Fruit fly (Drosophila melanogaster) whole organism, embryonic: ENCODE measurements around the gene CG10651.

Experiments
- Abd-B ChIP-seq: fragments of 200-800 bp; sonication (Bioruptor generic); optimal IDR thresholded peaks from 2 replicates; lab custom pipeline; 2018; ENCODE audit warnings: missing biosample characterization, mild to moderate bottlenecking, missing genetic modification characterization, moderate library complexity
- Atf3 ChIP-seq: fragments of 200-800 bp; sonication (Bioruptor generic); optimal IDR thresholded peaks from 3 replicates; lab custom pipeline; 2016; ENCODE audit warnings: missing biosample characterization, missing genetic modification characterization
- Bdp1 ChIP-seq: fragments of 200-800 bp; sonication (Bioruptor generic); optimal IDR thresholded peaks from 3 replicates; lab custom pipeline; 2016; ENCODE audit warnings: missing biosample characterization, missing genetic modification characterization
- BtbVII ChIP-seq: fragments of 200-800 bp; sonication (Bioruptor generic); optimal IDR thresholded peaks from 3 replicates; lab custom pipeline; 2017; ENCODE audit warnings: missing biosample characterization, mild to moderate bottlenecking, missing genetic modification characterization
- CG1024 ChIP-seq: fragments of 200-800 bp; sonication (Bioruptor generic); IDR thresholded peaks from 2 replicates; pipeline ENCODE4 v1.3.6; 2022; ENCODE audit warnings: missing biosample characterization, missing genetic modification characterization
- CG10462 ChIP-seq: fragments of 200-800 bp; sonication (Bioruptor generic); optimal IDR thresholded peaks from 2 replicates; lab custom pipeline; 2016; ENCODE audit warnings: missing biosample characterization, missing genetic modification characterization
- CG10565 ChIP-seq: fragments of 200-800 bp; sonication (Bioruptor generic); optimal IDR thresholded peaks from 3 replicates; lab custom pipeline; 2016; ENCODE audit warnings: missing biosample characterization, mild to moderate bottlenecking, missing genetic modification characterization
- CG11398 ChIP-seq: fragments of 200-800 bp; sonication (Bioruptor generic); optimal IDR thresholded peaks from 2 replicates; lab custom pipeline; 2016; ENCODE audit warnings: missing biosample characterization, missing genetic modification characterization
- CG11504 ChIP-seq: fragments of 200-800 bp; sonication (Bioruptor generic); optimal IDR thresholded peaks from 3 replicates; lab custom pipeline; 2019; ENCODE audit warnings: missing biosample characterization, mild to moderate bottlenecking, missing genetic modification characterization, moderate library complexity
- CG12769 ChIP-seq: fragments of 200-800 bp; sonication (Bioruptor generic); optimal IDR thresholded peaks from 2 replicates; lab custom pipeline; 2019; ENCODE audit warnings: missing biosample characterization, mild to moderate bottlenecking, missing genetic modification characterization, moderate library complexity
- CG13296 ChIP-seq: fragments of 200-800 bp; sonication (Bioruptor generic); optimal IDR thresholded peaks from 3 replicates; lab custom pipeline; 2018; ENCODE audit warnings: missing biosample characterization, mild to moderate bottlenecking, missing genetic modification characterization
- CG13624 ChIP-seq: fragments of 200-800 bp; sonication (Bioruptor generic); optimal IDR thresholded peaks from 2 replicates; lab custom pipeline; 2016; ENCODE audit warnings: missing biosample characterization, missing genetic modification characterization
- CG14710 ChIP-seq: fragments of 200-800 bp; sonication (Bioruptor generic); optimal IDR thresholded peaks from 3 replicates; lab custom pipeline; 2019; ENCODE audit warnings: missing biosample characterization, mild to moderate bottlenecking, missing genetic modification characterization, moderate library complexity
- CG17385 ChIP-seq: fragments of 200-800 bp; sonication (Bioruptor generic); optimal IDR thresholded peaks from 3 replicates; lab custom pipeline; 2018; ENCODE audit warnings: missing biosample characterization, mild to moderate bottlenecking, missing genetic modification characterization
- CG17802 ChIP-seq: fragments of 200-800 bp; sonication (Bioruptor generic); optimal IDR thresholded peaks from 2 replicates; lab custom pipeline; 2018; ENCODE audit warnings: missing biosample characterization, mild to moderate bottlenecking, missing genetic modification characterization, moderate library complexity
- CG2129 ChIP-seq: fragments of 200-800 bp; sonication (Bioruptor generic); IDR thresholded peaks from 2 replicates; pipeline ENCODE4 v1.3.6; 2022; ENCODE audit warnings: missing biosample characterization, missing genetic modification characterization; ENCODE audit not compliant: partially characterized antibody
- CG30020 ChIP-seq: fragments of 200-800 bp; optimal IDR thresholded peaks from 2 replicates; lab custom pipeline; 2019; ENCODE audit warnings: missing biosample characterization, mild to moderate bottlenecking, missing genetic modification characterization, moderate library complexity
- CG3163 ChIP-seq: fragments of 200-800 bp; sonication (Bioruptor generic); optimal IDR thresholded peaks from 3 replicates; lab custom pipeline; 2016; ENCODE audit warnings: missing biosample characterization, missing genetic modification characterization
- CG3407 ChIP-seq: fragments of 200-800 bp; sonication (Bioruptor generic); optimal IDR thresholded peaks from 2 replicates; lab custom pipeline; 2018; ENCODE audit warnings: missing biosample characterization, mild to moderate bottlenecking, missing genetic modification characterization
- CG5953 ChIP-seq: fragments of 200-800 bp; sonication (Bioruptor generic); IDR thresholded peaks from 2 replicates; pipeline ENCODE4 v1.3.6; 2022; ENCODE audit warnings: missing biosample characterization, missing genetic modification characterization
- CG6765 ChIP-seq: fragments of 200-800 bp; sonication (Bioruptor generic); optimal IDR thresholded peaks from 3 replicates; lab custom pipeline; 2017; ENCODE audit warnings: missing biosample characterization, mild to moderate bottlenecking, missing genetic modification characterization
- CG8388 ChIP-seq: fragments of 200-800 bp; sonication (Bioruptor generic); optimal IDR thresholded peaks from 2 replicates; lab custom pipeline; 2019; ENCODE audit warnings: missing biosample characterization, mild to moderate bottlenecking, missing genetic modification characterization, moderate library complexity
- CG9817 ChIP-seq: fragments of 200-800 bp; sonication (Bioruptor generic); optimal IDR thresholded peaks from 2 replicates; lab custom pipeline; 2018; ENCODE audit warnings: missing biosample characterization, mild to moderate bottlenecking, missing genetic modification characterization, moderate library complexity
- D19A ChIP-seq: fragments of 200-800 bp; optimal IDR thresholded peaks from 3 replicates; lab custom pipeline; 2019; ENCODE audit warnings: missing biosample characterization, mild to moderate bottlenecking, missing genetic modification characterization, moderate library complexity
- Dad ChIP-seq: fragments of 200-800 bp; sonication (Bioruptor generic); optimal IDR thresholded peaks from 3 replicates; lab custom pipeline; 2016; ENCODE audit warnings: missing biosample characterization, missing genetic modification characterization
- HLH4C ChIP-seq: fragments of 200-800 bp; sonication (Bioruptor generic); IDR thresholded peaks from 3 replicates; pipeline ENCODE4 v1.3.6; 2022; ENCODE audit warnings: missing biosample characterization, missing genetic modification characterization; ENCODE audit not compliant: partially characterized antibody
- HLHmδ ChIP-seq: fragments of 200-800 bp; sonication (Bioruptor generic); optimal IDR thresholded peaks from 2 replicates; lab custom pipeline; 2018; ENCODE audit warnings: missing biosample characterization, mild to moderate bottlenecking, missing genetic modification characterization, moderate library complexity
- Hr51 ChIP-seq, 2 experiments: fragments of 200-800 bp; sonication (Bioruptor generic); optimal IDR thresholded peaks; 2 replicates in 1 of 2; 3 replicates in 1 of 2; lab custom pipeline; 2016 to 2018; ENCODE audit warnings: missing biosample characterization in 2 of 2, missing genetic modification characterization in 2 of 2, mild to moderate bottlenecking in 1 of 2, moderate library complexity in 1 of 2
- Mes4 ChIP-seq: fragments of 200-800 bp; sonication (Bioruptor generic); optimal IDR thresholded peaks from 2 replicates; lab custom pipeline; 2016; ENCODE audit warnings: missing biosample characterization, missing genetic modification characterization
- Neu2 ChIP-seq: fragments of 200-800 bp; sonication (Bioruptor generic); optimal IDR thresholded peaks from 3 replicates; lab custom pipeline; 2016; ENCODE audit warnings: missing biosample characterization, missing genetic modification characterization, borderline replicate concordance
- Ravus ChIP-seq: fragments of 200-800 bp; sonication (Bioruptor generic); IDR thresholded peaks from 2 replicates; pipeline ENCODE4 v1.3.6; 2022; ENCODE audit warnings: missing biosample characterization, missing genetic modification characterization
- Rfx ChIP-seq: fragments of 200-800 bp; sonication (Bioruptor generic); IDR thresholded peaks from 2 replicates; pipeline ENCODE4 v1.3.6; 2022; ENCODE audit warnings: missing biosample characterization, missing genetic modification characterization
- Scr ChIP-seq: fragments of 200-800 bp; sonication (Bioruptor generic); IDR thresholded peaks from 2 replicates; pipeline ENCODE4 v1.3.6; 2022; ENCODE audit warnings: missing biosample characterization, missing genetic modification characterization; ENCODE audit not compliant: partially characterized antibody
- Sry-β ChIP-seq: fragments of 200-800 bp; sonication (Bioruptor generic); optimal IDR thresholded peaks from 2 replicates; lab custom pipeline; 2018; ENCODE audit warnings: missing biosample characterization, mild to moderate bottlenecking, missing genetic modification characterization, moderate library complexity
- Vsx1 ChIP-seq: fragments of 200-800 bp; sonication (Bioruptor generic); optimal IDR thresholded peaks from 2 replicates; lab custom pipeline; 2017; ENCODE audit warnings: missing biosample characterization, mild to moderate bottlenecking, missing genetic modification characterization, missing genetic modification reagents
- aop ChIP-seq: fragments of 200-800 bp; sonication (Bioruptor generic); IDR thresholded peaks from 2 replicates; pipeline ENCODE4 v1.3.6; 2022; ENCODE audit warnings: missing biosample characterization, missing genetic modification characterization
- ewg ChIP-seq: fragments of 200-800 bp; sonication (Bioruptor generic); optimal IDR thresholded peaks from 3 replicates; lab custom pipeline; 2017; ENCODE audit warnings: mild to moderate bottlenecking, missing biosample characterization, missing genetic modification reagents, missing genetic modification characterization
- fd3F ChIP-seq: fragments of 200-800 bp; sonication (Bioruptor generic); optimal IDR thresholded peaks from 2 replicates; lab custom pipeline; 2018; ENCODE audit warnings: missing biosample characterization, mild to moderate bottlenecking, missing genetic modification characterization, moderate library complexity
- gcm2 ChIP-seq: fragments of 200-800 bp; sonication (Bioruptor generic); optimal IDR thresholded peaks from 2 replicates; lab custom pipeline; 2016; ENCODE audit warnings: missing biosample characterization, missing genetic modification characterization
- grau ChIP-seq: fragments of 200-800 bp; optimal IDR thresholded peaks from 3 replicates; lab custom pipeline; 2019; ENCODE audit warnings: missing biosample characterization, mild to moderate bottlenecking, missing genetic modification characterization, moderate library complexity
- lab ChIP-seq: fragments of 200-800 bp; sonication (Bioruptor generic); optimal IDR thresholded peaks from 3 replicates; lab custom pipeline; 2017; ENCODE audit warnings: missing biosample characterization, missing genetic modification characterization, mild to moderate bottlenecking, moderate library complexity, missing genetic modification reagents
- nerfin-2 ChIP-seq: fragments of 200-800 bp; sonication (Bioruptor generic); IDR thresholded peaks from 2 replicates; pipeline ENCODE4 v1.3.6; 2022; ENCODE audit warnings: missing biosample characterization, missing genetic modification characterization; ENCODE audit not compliant: partially characterized antibody
- psq ChIP-seq: fragments of 200-800 bp; sonication (Bioruptor generic); optimal IDR thresholded peaks from 2 replicates; lab custom pipeline; 2017; ENCODE audit warnings: missing biosample characterization, missing genetic modification characterization
- sc ChIP-seq, 3 experiments: fragments of >200 bp in 2 of 3; fragments of 200-800 bp in 1 of 3; sonication (Bioruptor generic) in 1 of 3; optimal IDR thresholded peaks; 2 replicates in 2 of 3; 3 replicates in 1 of 3; lab custom pipeline; 2017; ENCODE audit warnings: mild to moderate bottlenecking in 1 of 3, missing biosample characterization in 1 of 3, missing genetic modification characterization in 1 of 3, missing genetic modification reagents in 1 of 3
- sim ChIP-seq: fragments of 200-800 bp; sonication (Bioruptor generic); IDR thresholded peaks from 2 replicates; pipeline ENCODE4 v1.3.6; 2022; ENCODE audit warnings: missing biosample characterization, missing genetic modification characterization
- tgo ChIP-seq: fragments of 200-800 bp; sonication (Bioruptor generic); IDR thresholded peaks from 3 replicates; pipeline ENCODE4 v1.3.6; 2022; ENCODE audit warnings: missing biosample characterization, missing genetic modification characterization
- trem ChIP-seq: fragments of 200-800 bp; optimal IDR thresholded peaks from 3 replicates; lab custom pipeline; 2019; ENCODE audit warnings: missing biosample characterization, mild to moderate bottlenecking, missing genetic modification characterization, moderate library complexity

CG10651 gene

DNA sequence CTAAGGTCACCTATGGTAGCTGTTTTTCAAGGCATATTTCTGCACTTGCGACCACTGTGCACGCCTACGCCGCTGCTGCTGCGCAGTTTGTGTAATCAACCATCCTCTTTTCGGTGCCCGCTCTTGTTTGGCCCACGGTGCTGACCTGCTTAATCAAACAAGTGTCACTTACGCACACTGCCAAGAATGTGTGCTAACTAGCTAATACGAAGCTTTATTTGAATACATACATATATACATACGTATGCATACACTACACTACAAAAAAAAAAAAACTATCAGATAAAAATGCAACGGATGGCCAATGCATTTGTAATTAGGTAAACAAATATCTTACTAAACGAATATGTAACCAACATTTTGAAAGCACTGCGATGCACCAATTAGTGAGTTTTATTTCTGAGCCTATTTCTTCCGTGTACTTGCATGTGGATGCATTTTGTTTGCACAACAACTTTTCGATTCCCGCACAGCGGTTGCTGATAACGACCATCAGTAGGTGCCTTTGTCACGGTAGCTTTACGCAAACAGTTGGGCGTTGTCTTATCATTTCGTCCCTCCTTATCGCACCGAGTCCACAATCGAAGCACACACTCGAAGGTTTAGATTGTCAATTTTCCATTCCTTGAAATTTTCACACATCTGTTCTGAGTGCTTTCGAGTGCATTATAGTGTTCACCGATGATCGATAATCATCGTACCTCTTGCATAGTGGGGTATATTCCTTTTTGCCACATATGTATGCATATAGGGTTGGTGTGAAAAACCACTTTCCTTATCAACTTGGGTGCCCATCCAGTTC is 48.2 kb downstream of the CG10651 start (continued):
- no peak for TF ChIP-seq Neu2 (GFP tag; lab: Kevin White, UChicago)
- TF ChIP-seq CG1024 = peak; percentile 78
- TF ChIP-seq CG10565 (GFP tag; lab: Kevin White, UChicago) = peak; percentile 56
- TF ChIP-seq CG17802 (tag; lab: Kevin White, UChicago) = peak; percentile 61
- TF ChIP-seq CG6765 (GFP tag; lab: Kevin White, UChicago) = peak; percentile 68
- peak; percentile 25 for TF ChIP-seq Ravus (GFP tag; lab: Robert Waterston, UW)
- no peak for TF ChIP-seq nerfin-2
- TF ChIP-seq psq (GFP tag; lab: Kevin White, UChicago) = peak; percentile 56
- peak; percentile 73 for TF ChIP-seq Rfx
- TF ChIP-seq gcm2 (GFP tag; lab: Kevin White, UChicago) = peak; percentile 84
- TF ChIP-seq Abd-B (GFP tag; lab: Kevin White, UChicago) = peak; percentile 37
- TF ChIP-seq BtbVII (GFP tag; lab: Kevin White, UChicago) = peak; percentile 83
- peak; percentile 85 for TF ChIP-seq CG13296 (GFP tag; lab: Kevin White, UChicago)
- TF ChIP-seq sc (optimal IDR thresholded peaks at IDR 0.05; lab: Kevin White, UChicago) = no peak
- TF ChIP-seq sc (GFP tag; optimal IDR thresholded peaks at IDR 0.05; lab: Kevin White, UChicago) = peak; percentile 81
- peak; percentile 87 for TF ChIP-seq CG13624 (GFP tag; lab: Kevin White, UChicago)
- TF ChIP-seq CG11398 (GFP tag; lab: Kevin White, UChicago) = peak; percentile 78
- TF ChIP-seq tgo (GFP tag; lab: Robert Waterston, UW) = peak; percentile 74; the same call in 2 of the 3 replicates
- peak; percentile 59 for TF ChIP-seq Dad (GFP tag; lab: Kevin White, UChicago)
- TF ChIP-seq Mes4 (GFP tag; lab: Kevin White, UChicago) = peak; percentile 78
- TF ChIP-seq lab = peak; percentile 83
- peak; percentile 73 for TF ChIP-seq CG14710
- peak; percentile 60 for TF ChIP-seq D19A (tag; lab: Kevin White, UChicago)
- TF ChIP-seq CG9817 (tag; lab: Kevin White, UChicago) = peak; percentile 57
- TF ChIP-seq Atf3 (GFP tag; lab: Kevin White, UChicago) = peak; percentile 76
- TF ChIP-seq trem (tag; lab: Kevin White, UChicago) = peak; percentile 71
- TF ChIP-seq CG11504 (tag; lab: Kevin White, UChicago) = peak; percentile 86
- TF ChIP-seq Hr51 (GFP tag; optimal IDR thresholded peaks at IDR 0.05; lab: Kevin White, UChicago) = peak; percentile 70 to 87
- peak; percentile 59; the same call in 1 of the 2 replicates for TF ChIP-seq sim (GFP tag; lab: Robert Waterston, UW)
- peak; percentile 80 for TF ChIP-seq grau
- TF ChIP-seq HLH4C (GFP tag; lab: Robert Waterston, UW) = no peak
- peak; percentile 54 for TF ChIP-seq CG3163 (GFP tag; lab: Kevin White, UChicago)
- peak; percentile 83 for TF ChIP-seq CG3407 (GFP tag; lab: Kevin White, UChicago)
- TF ChIP-seq Sry-β = peak; percentile 0
- TF ChIP-seq CG17385 (GFP tag; lab: Kevin White, UChicago) = peak; percentile 81
- TF ChIP-seq CG2129 (GFP tag; lab: Robert Waterston, UW) = no peak
- TF ChIP-seq CG10462 (GFP tag; lab: Kevin White, UChicago) = peak; percentile 70
- peak; percentile 91 for TF ChIP-seq Vsx1 (GFP tag; lab: Kevin White, UChicago)
- peak; percentile 83 for TF ChIP-seq CG5953 (GFP tag; lab: Robert Waterston, UW)
- TF ChIP-seq Scr (GFP tag; lab: Robert Waterston, UW) = no peak
- peak; percentile 5; the same call in 1 of the 2 replicates for TF ChIP-seq aop (GFP tag; lab: Robert Waterston, UW)
- peak; percentile 29 for TF ChIP-seq CG12769
- peak; percentile 79 for TF ChIP-seq HLHmδ (GFP tag; lab: Kevin White, UChicago)
- no peak for TF ChIP-seq CG30020 (tag; lab: Kevin White, UChicago)
- TF ChIP-seq fd3F (GFP tag; lab: Kevin White, UChicago) = peak; percentile 56
- peak; percentile 72 for TF ChIP-seq Bdp1 (GFP tag; lab: Kevin White, UChicago)
- peak; percentile 81 for TF ChIP-seq CG8388 (GFP tag; lab: Kevin White, UChicago)
- peak; percentile 71 for TF ChIP-seq ewg (GFP tag; lab: Kevin White, UChicago)
